Worm (Caenorhabditis elegans): ENCODE measurements around the gene cwf-19L2.

cwf-19L2 gene

ce11 chrIII:7357356-7357755 lies 63.9 kb downstream of the cwf-19L2 start, which contains the start of gene F08F8.10 (continued):
- peak; percentile 23 for TF ChIP-seq lin-54 (GFP tag; optimal IDR thresholded peaks at IDR 0.05)
- TF ChIP-seq dpl-1 (GFP tag; optimal IDR thresholded peaks at IDR 0.05), result no peak
- no peak for TF ChIP-seq rpc-1 (optimal IDR thresholded peaks at IDR 0.05)
- no peak for TF ChIP-seq rpc-1 (tag; optimal IDR thresholded peaks at IDR 0.05)
- TF ChIP-seq somi-1 (GFP tag; optimal IDR thresholded peaks at IDR 0.05), result no peak
- no peak for TF ChIP-seq mxl-1 (tag; optimal IDR thresholded peaks at IDR 0.05)
- TF ChIP-seq Y67H2A.10 (GFP tag; conservative IDR thresholded peaks at IDR 0.05), result no peak
- no peak for TF ChIP-seq Y95B8A.8 (GFP tag; IDR thresholded peaks at IDR 0.05)
- no peak for TF ChIP-seq lag-1 (GFP tag; IDR thresholded peaks at IDR 0.05)
- no peak for TF ChIP-seq ets-4 (GFP tag; optimal IDR thresholded peaks at IDR 0.05)
- no peak for TF ChIP-seq C06A6.2 (GFP tag; conservative IDR thresholded peaks at IDR 0.05)
- no peak for TF ChIP-seq sea-2 (GFP tag; IDR thresholded peaks at IDR 0.05)
- TF ChIP-seq madf-10 (tag; optimal IDR thresholded peaks at IDR 0.05), result no peak
- no peak for TF ChIP-seq snpc-4 (GFP tag; optimal IDR thresholded peaks at IDR 0.05)
- TF ChIP-seq snpc-4 (tag; optimal IDR thresholded peaks at IDR 0.05), result peak in 2 of 4 experiments; percentile 14 to 24
- no peak for TF ChIP-seq ztf-28 (GFP tag; IDR thresholded peaks at IDR 0.05)
- TF ChIP-seq unc-130 (GFP tag; optimal IDR thresholded peaks at IDR 0.05), result no peak
- TF ChIP-seq Y53F4B.3 (GFP tag; IDR thresholded peaks at IDR 0.05), result no peak
- no peak for TF ChIP-seq lin-26 (GFP tag; IDR thresholded peaks at IDR 0.05)
- no peak for TF ChIP-seq B0336.3 (GFP tag; IDR thresholded peaks at IDR 0.05)
- TF ChIP-seq ama-1 (optimal IDR thresholded peaks at IDR 0.05), result no peak
- TF ChIP-seq ama-1 (GFP tag; optimal IDR thresholded peaks at IDR 0.05), result no peak
- TF ChIP-seq ztf-18 (tag; optimal IDR thresholded peaks at IDR 0.05), result peak; percentile 14
- TF ChIP-seq cebp-1 (GFP tag; IDR thresholded peaks at IDR 0.05), result no peak
- peak; percentile 39 for TF ChIP-seq cebp-1 (tag; optimal IDR thresholded peaks at IDR 0.05)
- TF ChIP-seq madf-6 (GFP tag; IDR thresholded peaks at IDR 0.05), result no peak
- peak; percentile 32; the same call in 1 of the 2 replicates for TF ChIP-seq ekl-4 (GFP tag; IDR thresholded peaks at IDR 0.05)
- TF ChIP-seq F57C9.4 (tag; optimal IDR thresholded peaks at IDR 0.05), result no peak
- TF ChIP-seq gei-17 (GFP tag; optimal IDR thresholded peaks at IDR 0.05), result no peak
- TF ChIP-seq F39B2.1 (GFP tag; IDR thresholded peaks at IDR 0.05), result no peak
- TF ChIP-seq cebp-2 (GFP tag; IDR thresholded peaks at IDR 0.05), result no peak
- TF ChIP-seq snpc-3.4 (tag; optimal IDR thresholded peaks at IDR 0.05), result peak; percentile 5
- no peak for TF ChIP-seq F37B4.10 (GFP tag; IDR thresholded peaks at IDR 0.05)
- TF ChIP-seq ceh-40 (GFP tag; IDR thresholded peaks at IDR 0.05), result no peak
- TF ChIP-seq rec-8 (tag; optimal IDR thresholded peaks at IDR 0.05), result no peak
- TF ChIP-seq nhr-179 (tag; optimal IDR thresholded peaks at IDR 0.05), result no peak
- TF ChIP-seq pha-4 (tag; optimal IDR thresholded peaks at IDR 0.05), result no peak
- TF ChIP-seq snpc-1.1 (tag; optimal IDR thresholded peaks at IDR 0.05; ENCODE audit: insufficient read depth), result no peak
- TF ChIP-seq K12H6.12 (tag; optimal IDR thresholded peaks at IDR 0.05), result peak; percentile 8
- no peak for TF ChIP-seq C17E4.6 (GFP tag; IDR thresholded peaks at IDR 0.05)
- peak; percentile 24 for TF ChIP-seq athp-1 (tag; optimal IDR thresholded peaks at IDR 0.05)
- TF ChIP-seq ceh-100 (GFP tag; IDR thresholded peaks at IDR 0.05), result no peak
- peak; percentile 65 for TF ChIP-seq attf-5 (GFP tag; optimal IDR thresholded peaks at IDR 0.05)
- TF ChIP-seq ceh-91 (GFP tag; IDR thresholded peaks at IDR 0.05), result no peak
- TF ChIP-seq efl-1 (GFP tag; optimal IDR thresholded peaks at IDR 0.05), result no peak
- peak; percentile 33 for TF ChIP-seq tbp1 (GFP tag; optimal IDR thresholded peaks at IDR 0.05)
- no peak for TF ChIP-seq snpc-1.3 (tag; optimal IDR thresholded peaks at IDR 0.05; ENCODE audit: insufficient read depth)
- no peak for TF ChIP-seq let-607 (tag; optimal IDR thresholded peaks at IDR 0.05)
- no peak for TF ChIP-seq let-526 (GFP tag; IDR thresholded peaks at IDR 0.05)

Data from whole organism, young adult.